Worm (Caenorhabditis elegans) whole organism, L4 larva: ENCODE measurements around the gene pde-12.
A peak's percentile ranks its signal among the peaks of the same experiment; 100 is the strongest.

Source experiments
- F26F4.8 ChIP-seq: fragments of 200-800 bp; sonication (Bioruptor generic); conservative IDR thresholded peaks from 2 replicates; pipeline ENCODE4 v1.3.6; 2022; ENCODE audit warnings: missing genetic modification characterization, missing compliant biosample characterization
- F49E8.2 ChIP-seq: sonication (generic microtip); optimal IDR thresholded peaks from 2 replicates; lab custom pipeline; 2016; ENCODE audit warnings: missing compliant biosample characterization, mild to moderate bottlenecking, missing genetic modification characterization, borderline replicate concordance
- T20F7.1 ChIP-seq: fragments of 200-800 bp; sonication (Bioruptor generic); optimal IDR thresholded peaks from 2 replicates; lab custom pipeline; 2018; ENCODE audit warnings: mild to moderate bottlenecking, missing genetic modification characterization, missing compliant biosample characterization
- ama-1 ChIP-seq: fragments of 150-350 bp; optimal IDR thresholded peaks from 2 replicates; lab custom pipeline; 2014; ENCODE audit warnings: inconsistent platforms, mixed read lengths
- arid-1 ChIP-seq: fragments of 200-800 bp; sonication (Bioruptor generic); conservative IDR thresholded peaks from 2 replicates; pipeline ENCODE4 v1.3.6; 2022; ENCODE audit warnings: missing genetic modification reagents, missing genetic modification characterization, missing compliant biosample characterization
- attf-4 ChIP-seq: sonication (generic microtip); optimal IDR thresholded peaks from 3 replicates; lab custom pipeline; 2017; ENCODE audit warnings: missing biosample characterization, missing genetic modification characterization
- ceh-20 ChIP-seq: fragments of 200-800 bp; sonication (Bioruptor generic); IDR thresholded peaks from 2 replicates; pipeline ENCODE4 v1.3.6; 2022; ENCODE audit warnings: missing genetic modification reagents, missing genetic modification characterization, missing compliant biosample characterization
- ceh-44 ChIP-seq: fragments of 200-800 bp; sonication (Bioruptor generic); IDR thresholded peaks from 2 replicates; pipeline ENCODE4 v1.3.6; 2022; ENCODE audit warnings: missing genetic modification reagents, missing genetic modification characterization, missing compliant biosample characterization
- ces-1 ChIP-seq: fragments of 150-350 bp; sonication (generic microtip); optimal IDR thresholded peaks from 4 replicates; lab custom pipeline; 2014; ENCODE audit warnings: missing biosample characterization, missing genetic modification reagents, missing genetic modification characterization
- ctbp-1 ChIP-seq: fragments of 200-800 bp; sonication (Bioruptor generic); IDR thresholded peaks from 2 replicates; pipeline ENCODE4 v1.3.6; 2022; ENCODE audit warnings: missing genetic modification reagents, missing genetic modification characterization, missing compliant biosample characterization
- dmd-6 ChIP-seq: fragments of 200-800 bp; sonication (Bioruptor generic); IDR thresholded peaks from 2 replicates; pipeline ENCODE4 v1.3.6; 2022; ENCODE audit warnings: missing genetic modification reagents, missing genetic modification characterization, missing compliant biosample characterization
- dmd-9 ChIP-seq: fragments of 200-800 bp; sonication (Bioruptor generic); IDR thresholded peaks from 2 replicates; pipeline ENCODE4 v1.3.6; 2022; ENCODE audit warnings: missing genetic modification reagents, missing genetic modification characterization, missing compliant biosample characterization
- egl-27 ChIP-seq: sonication (generic microtip); optimal IDR thresholded peaks from 3 replicates; lab custom pipeline; 2017; ENCODE audit warnings: missing biosample characterization, missing genetic modification reagents, missing genetic modification characterization
- gei-8 ChIP-seq: fragments of 200-800 bp; sonication (Bioruptor generic); optimal IDR thresholded peaks from 2 replicates; lab custom pipeline; 2018; ENCODE audit warnings: mild to moderate bottlenecking, missing genetic modification characterization, missing compliant biosample characterization
- lin-38 ChIP-seq: fragments of 200-800 bp; sonication (Bioruptor generic); IDR thresholded peaks from 2 replicates; pipeline ENCODE4 v1.3.6; 2022; ENCODE audit warnings: missing genetic modification reagents, missing genetic modification characterization, missing compliant biosample characterization
- lin-39 ChIP-seq: fragments of 150-350 bp; optimal IDR thresholded peaks from 2 replicates; lab custom pipeline; 2014; ENCODE audit warnings: missing biosample characterization, missing genetic modification reagents, missing genetic modification characterization
- lir-3 ChIP-seq: sonication (generic microtip); optimal IDR thresholded peaks from 2 replicates; lab custom pipeline; 2016; ENCODE audit warnings: mild to moderate bottlenecking, missing genetic modification characterization, missing compliant biosample characterization
- lsy-2 ChIP-seq, 2 experiments: fragments of 150-350 bp in 1 of 2; sonication (generic microtip) in 1 of 2; optimal IDR thresholded peaks; 2 replicates each; lab custom pipeline; 2014 to 2017; ENCODE audit warnings: missing biosample characterization in 2 of 2, missing genetic modification characterization in 2 of 2
- madf-5 ChIP-seq, 2 experiments: fragments of 200-800 bp; sonication (Bioruptor generic); IDR thresholded peaks; 2 replicates each; pipeline ENCODE4 v1.3.6; 2022; ENCODE audit warnings: missing compliant biosample characterization in 2 of 2, missing genetic modification characterization in 2 of 2
- madf-9 ChIP-seq: fragments of 200-800 bp; sonication (Bioruptor generic); conservative IDR thresholded peaks from 2 replicates; pipeline ENCODE4 v1.3.6; 2022; ENCODE audit warnings: missing genetic modification reagents, missing genetic modification characterization, missing compliant biosample characterization
- mdl-1 ChIP-seq, 2 experiments: fragments of 150-350 bp in 1 of 2; sonication (generic microtip) in 1 of 2; optimal IDR thresholded peaks; 2 replicates each; lab custom pipeline; 2014 to 2017; ENCODE audit warnings: missing biosample characterization in 2 of 2, missing genetic modification characterization in 2 of 2
- mep-1 ChIP-seq: fragments of 150-350 bp; sonication (generic microtip); optimal IDR thresholded peaks from 3 replicates; lab custom pipeline; 2014; ENCODE audit warnings: missing biosample characterization, missing genetic modification characterization
- mes-2 ChIP-seq: sonication (generic microtip); optimal IDR thresholded peaks from 2 replicates; lab custom pipeline; 2016; ENCODE audit warnings: missing genotype, mild to moderate bottlenecking, missing genetic modification characterization, missing compliant biosample characterization; ENCODE audit not compliant: poor library complexity, severe bottlenecking
- mxl-2 ChIP-seq: fragments of 200-800 bp; sonication (Bioruptor generic); conservative IDR thresholded peaks from 2 replicates; pipeline ENCODE4 v1.3.6; 2022; ENCODE audit warnings: missing genetic modification reagents, missing genetic modification characterization, missing compliant biosample characterization
- nhr-10 ChIP-seq: fragments of 150-350 bp; optimal IDR thresholded peaks from 2 replicates; lab custom pipeline; 2014; ENCODE audit warnings: missing biosample characterization, missing genetic modification characterization
- nhr-111 ChIP-seq: fragments of 200-800 bp; sonication (Bioruptor generic); optimal IDR thresholded peaks from 2 replicates; lab custom pipeline; 2018; ENCODE audit warnings: mild to moderate bottlenecking, missing genetic modification characterization, missing compliant biosample characterization
- nhr-25 ChIP-seq: sonication (generic microtip); optimal IDR thresholded peaks from 2 replicates; lab custom pipeline; 2017; ENCODE audit warnings: missing genetic modification characterization, mild to moderate bottlenecking, missing compliant biosample characterization, antibody characterized with exemption, moderate library complexity, borderline replicate concordance; ENCODE audit not compliant: insufficient read depth
- pha-4 ChIP-seq, 2 experiments: fragments of 150-350 bp in 1 of 2; fragments of 200-800 bp in 1 of 2; sonication (Bioruptor generic) in 1 of 2; IDR thresholded peaks in 1 of 2; optimal IDR thresholded peaks in 1 of 2; 2 replicates each; pipeline versions ENCODE4 v1.3.6 to Lab custom; 2014 to 2022; ENCODE audit warnings: missing genetic modification characterization in 2 of 2, missing genetic modification reagents in 2 of 2, missing biosample characterization in 1 of 2, missing compliant biosample characterization in 1 of 2
- skn-1 ChIP-seq: fragments of 150-350 bp; optimal IDR thresholded peaks from 2 replicates; lab custom pipeline; 2014; ENCODE audit warnings: missing biosample characterization, missing genetic modification characterization
- snpc-1.2 ChIP-seq: fragments of 200-800 bp; sonication (Bioruptor generic); IDR thresholded peaks from 2 replicates; pipeline ENCODE4 v1.3.6; 2022; ENCODE audit warnings: missing genetic modification reagents, missing genetic modification characterization, missing compliant biosample characterization
- spr-1 ChIP-seq: sonication (generic microtip); optimal IDR thresholded peaks from 2 replicates; lab custom pipeline; 2016; ENCODE audit warnings: mild to moderate bottlenecking, missing genetic modification characterization, missing compliant biosample characterization
- tra-1 ChIP-seq: fragments of 200-800 bp; sonication (Bioruptor generic); IDR thresholded peaks from 2 replicates; pipeline ENCODE4 v1.3.6; 2022; ENCODE audit warnings: missing genetic modification reagents, missing genetic modification characterization, missing compliant biosample characterization
- unc-130 ChIP-seq: sonication (generic microtip); optimal IDR thresholded peaks from 2 replicates; lab custom pipeline; 2016; ENCODE audit warnings: missing genetic modification reagents, missing genetic modification characterization, missing compliant biosample characterization
- unc-62 ChIP-seq, 3 experiments: fragments of 150-350 bp in 1 of 3; sonication (generic microtip); optimal IDR thresholded peaks in 2 of 3; peaks in 1 of 3; 1 replicate in 1 of 3; 2 replicates in 2 of 3; lab custom pipeline; 2014 to 2017; ENCODE audit warnings: missing biosample characterization in 3 of 3, missing genetic modification characterization in 3 of 3, missing genetic modification reagents in 3 of 3, missing genotype in 1 of 3
- zfp-2 ChIP-seq: sonication (generic microtip); optimal IDR thresholded peaks from 2 replicates; lab custom pipeline; 2016; ENCODE audit warnings: mild to moderate bottlenecking, missing genetic modification characterization, missing compliant biosample characterization
- zip-2 ChIP-seq: fragments of 150-350 bp; optimal IDR thresholded peaks from 2 replicates; lab custom pipeline; 2014; ENCODE audit warnings: missing biosample characterization, missing genetic modification characterization
- ztf-11 ChIP-seq: fragments of 150-350 bp; optimal IDR thresholded peaks from 2 replicates; lab custom pipeline; 2014; ENCODE audit warnings: missing biosample characterization, missing genetic modification characterization
- ztf-7 ChIP-seq: fragments of 150-350 bp; optimal IDR thresholded peaks from 2 replicates; lab custom pipeline; 2014; ENCODE audit warnings: missing biosample characterization, missing genetic modification characterization

Gene pde-12

DNA sequence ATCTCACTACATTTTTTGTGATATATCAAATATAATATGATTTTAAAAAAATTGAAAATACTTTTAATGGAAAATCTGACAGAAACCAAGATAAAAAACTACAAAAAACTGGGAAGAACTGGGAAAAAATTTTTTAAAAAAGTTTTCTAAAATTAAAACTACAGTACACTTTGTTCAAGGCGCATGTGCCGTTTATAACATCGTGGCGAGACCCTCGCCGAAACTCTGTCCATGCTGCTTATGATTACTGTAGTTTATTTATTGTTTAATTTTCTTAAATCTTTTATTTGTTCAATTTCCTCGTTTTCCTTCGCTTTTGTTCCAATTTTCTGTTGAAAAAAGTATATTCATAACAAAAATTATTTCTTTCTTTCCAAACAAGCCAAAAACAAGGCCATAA, 36.6 kb upstream of the pde-12 start, which contains the start of gene athp-1:
Gene athp-1 (plus strand): TSS at position 305 of the 400 bp plus-strand sequence.
- no peak for TF ChIP-seq ama-1 (lab: Kevin White, UChicago)
- TF ChIP-seq lin-39 (tag; lab: Kevin White, UChicago) = no peak
- TF ChIP-seq ceh-44 (GFP tag; lab: Robert Waterston, UW) = no peak
- TF ChIP-seq unc-62 (GFP tag; optimal IDR thresholded peaks at IDR 0.05 in 1 of 2; lab: Kevin White, UChicago) = no peak
- TF ChIP-seq unc-62 (tag; optimal IDR thresholded peaks at IDR 0.05; lab: Kevin White, UChicago) = no peak
- no peak for TF ChIP-seq F26F4.8 (GFP tag; lab: Robert Waterston, UW)
- TF ChIP-seq unc-130 = peak; percentile 26
- peak in 1 of 2 experiments; percentile 52 for TF ChIP-seq lsy-2 (tag; optimal IDR thresholded peaks at IDR 0.05; lab: Kevin White, UChicago)
- no peak for TF ChIP-seq nhr-10 (tag; lab: Kevin White, UChicago)
- no peak for TF ChIP-seq egl-27
- peak; percentile 28 for TF ChIP-seq mes-2 (tag; lab: Kevin White, UChicago)
- no peak for TF ChIP-seq mxl-2 (GFP tag; lab: Robert Waterston, UW)
- peak; percentile 7 for TF ChIP-seq F49E8.2 (tag; lab: Kevin White, UChicago)
- TF ChIP-seq nhr-25 (tag; lab: Kevin White, UChicago) = no peak
- no peak for TF ChIP-seq ces-1
- no peak for TF ChIP-seq zfp-2 (tag; lab: Kevin White, UChicago)
- no peak for TF ChIP-seq lir-3 (tag; lab: Kevin White, UChicago)
- TF ChIP-seq lin-38 = peak; percentile 46
- TF ChIP-seq, all 104 proteins: peak for 5

DNA sequence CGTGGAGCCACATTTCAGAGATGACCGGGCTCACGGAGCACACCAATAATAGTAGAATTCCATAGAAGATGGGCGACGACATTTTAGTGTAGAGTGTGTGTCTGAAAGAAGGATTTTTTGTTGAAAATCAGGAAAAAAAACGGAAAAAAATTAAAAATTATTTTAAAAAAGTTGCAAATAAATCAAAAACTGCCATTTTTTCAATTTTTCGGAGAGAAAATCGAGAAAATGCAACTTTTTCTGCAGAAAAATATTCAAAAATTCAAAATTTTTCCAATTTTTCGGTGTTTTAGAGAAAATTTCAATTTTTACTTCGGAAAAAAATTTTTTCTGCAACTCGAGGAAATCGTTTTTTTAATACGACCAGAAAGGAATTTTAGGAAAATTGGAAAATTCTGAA, 35.3 kb upstream of the pde-12 start, which contains the start of gene C44B9.3:
Gene C44B9.3 (minus strand): TSS at position 101 of the 400 bp plus-strand sequence.
- TF ChIP-seq T20F7.1 (GFP tag; lab: Kevin White, UChicago) (no peak), mxl-2 (GFP tag; lab: Robert Waterston, UW) (no peak), tra-1 (GFP tag; lab: Robert Waterston, UW) (no peak), attf-4 (no peak)

DNA sequence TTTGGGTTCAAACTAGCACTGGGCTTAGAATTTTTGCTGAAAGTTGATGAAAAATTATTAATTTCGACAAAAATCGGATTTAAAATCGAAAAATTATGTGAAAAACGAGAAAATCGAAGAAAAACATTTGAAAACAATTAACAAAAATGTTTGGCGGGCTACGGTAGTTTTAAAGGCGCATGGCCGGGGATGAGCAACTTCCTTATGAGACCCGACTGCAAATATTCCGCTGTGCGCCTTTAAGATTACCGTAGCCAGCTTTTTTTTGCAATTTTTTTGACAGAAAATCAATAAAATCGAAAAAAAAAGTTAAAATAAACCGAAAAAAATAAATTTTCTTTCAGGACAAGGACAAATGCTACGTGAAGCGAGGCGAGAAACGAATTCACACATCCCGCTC, 32.7 kb upstream of the pde-12 start:
- TF ChIP-seq dmd-9 (GFP tag; lab: Robert Waterston, UW) (no peak), ztf-11 (tag; lab: Kevin White, UChicago) (no peak), dmd-6 (no peak), snpc-1.2 (GFP tag; lab: Robert Waterston, UW) (no peak), mdl-1 (tag; optimal IDR thresholded peaks at IDR 0.05; lab: Kevin White, UChicago) (no peak), nhr-111 (no peak), lin-38 (peak; percentile 67), ctbp-1 (no peak), ceh-44 (GFP tag; lab: Robert Waterston, UW) (0 out of 2 replicates have a peak, but pooled peaks have one; percentile 11), skn-1 (tag; lab: Kevin White, UChicago) (no peak), madf-5 (GFP tag; IDR thresholded peaks at IDR 0.05; lab: Robert Waterston, UW) (no peak), F49E8.2 (tag; lab: Kevin White, UChicago) (peak; percentile 86), madf-9 (GFP tag; lab: Robert Waterston, UW) (no peak), unc-130 (peak; percentile 66), pha-4 (GFP tag; IDR thresholded peaks at IDR 0.05; lab: Robert Waterston, UW) (no peak), pha-4 (tag; optimal IDR thresholded peaks at IDR 0.05; lab: Kevin White, UChicago) (no peak), ceh-20 (no peak), arid-1 (GFP tag; lab: Robert Waterston, UW) (0 out of 2 replicates have a peak, but pooled peaks have one; percentile 40), mes-2 (tag; lab: Kevin White, UChicago) (peak; percentile 14), ztf-7 (no peak), zip-2 (tag; lab: Kevin White, UChicago) (no peak), egl-27 (no peak), spr-1 (no peak), mep-1 (tag; lab: Kevin White, UChicago) (no peak), gei-8 (no peak)
- TF ChIP-seq, all 104 proteins: peak for 6
